Fruit fly (Drosophila melanogaster) whole organism, prepupa: ENCODE data around the gene CG33700.

Experiments used
- Blimp-1 ChIP-seq: fragments of 200-800 bp; sonication (Bioruptor generic); optimal IDR thresholded peaks from 3 replicates; lab custom pipeline; 2017; ENCODE audit warnings: missing biosample characterization, missing genetic modification characterization, mild to moderate bottlenecking, moderate library complexity, missing genetic modification reagents
- CG10631 ChIP-seq: fragments of 200-800 bp; sonication (Bioruptor generic); optimal IDR thresholded peaks from 2 replicates; lab custom pipeline; 2016; ENCODE audit warnings: missing biosample characterization, missing genetic modification characterization
- CG11762 ChIP-seq: fragments of 200-800 bp; sonication (Bioruptor generic); optimal IDR thresholded peaks from 3 replicates; lab custom pipeline; 2016; ENCODE audit warnings: missing biosample characterization, missing genetic modification characterization; ENCODE audit not compliant: insufficient read depth
- CG11902 ChIP-seq: fragments of 200-800 bp; sonication (Bioruptor generic); optimal IDR thresholded peaks from 3 replicates; lab custom pipeline; 2016; ENCODE audit warnings: missing biosample characterization, missing genetic modification characterization
- CG15336 ChIP-seq: fragments of 200-800 bp; sonication (Bioruptor generic); IDR thresholded peaks from 2 replicates; pipeline ENCODE4 v1.3.6; 2022; ENCODE audit warnings: missing biosample characterization, missing genetic modification characterization
- CG1621 ChIP-seq: fragments of 200-800 bp; sonication (Bioruptor generic); optimal IDR thresholded peaks from 3 replicates; lab custom pipeline; 2018; ENCODE audit warnings: missing biosample characterization, mild to moderate bottlenecking, missing genetic modification characterization
- CG16779 ChIP-seq: fragments of 200-800 bp; sonication (Bioruptor generic); optimal IDR thresholded peaks from 3 replicates; lab custom pipeline; 2017; ENCODE audit warnings: missing biosample characterization, mild to moderate bottlenecking, missing genetic modification characterization
- CG31627 ChIP-seq: fragments of 200-800 bp; sonication (Bioruptor generic); optimal IDR thresholded peaks from 3 replicates; lab custom pipeline; 2016; ENCODE audit warnings: missing biosample characterization, missing genetic modification characterization
- CG32006 ChIP-seq: fragments of 200-800 bp; sonication (Bioruptor generic); optimal IDR thresholded peaks from 3 replicates; lab custom pipeline; 2017; ENCODE audit warnings: missing biosample characterization, mild to moderate bottlenecking, missing genetic modification characterization
- CG34406 ChIP-seq: fragments of 200-800 bp; sonication (Bioruptor generic); optimal IDR thresholded peaks from 3 replicates; lab custom pipeline; 2016; ENCODE audit warnings: missing biosample characterization, missing genetic modification characterization
- CG3919 ChIP-seq: fragments of 200-800 bp; sonication (Bioruptor generic); optimal IDR thresholded peaks from 3 replicates; lab custom pipeline; 2016; ENCODE audit warnings: missing biosample characterization, missing genetic modification characterization
- CG6163 ChIP-seq: fragments of 200-800 bp; sonication (Bioruptor generic); IDR thresholded peaks from 3 replicates; pipeline ENCODE4 v1.3.6; 2022; ENCODE audit warnings: missing biosample characterization, missing genetic modification characterization
- CG6276 ChIP-seq: fragments of 200-800 bp; sonication (Bioruptor generic); optimal IDR thresholded peaks from 2 replicates; lab custom pipeline; 2017; ENCODE audit warnings: missing biosample characterization, mild to moderate bottlenecking, missing genetic modification characterization
- CG6808 ChIP-seq: fragments of 200-800 bp; sonication (Bioruptor generic); optimal IDR thresholded peaks from 3 replicates; lab custom pipeline; 2017; ENCODE audit warnings: missing biosample characterization, missing genetic modification characterization, mild to moderate bottlenecking, moderate library complexity, missing genetic modification reagents
- CG6854 ChIP-seq: fragments of 200-800 bp; sonication (Bioruptor generic); optimal IDR thresholded peaks from 2 replicates; lab custom pipeline; 2017; ENCODE audit warnings: missing biosample characterization, mild to moderate bottlenecking, missing genetic modification characterization
- CG7368 ChIP-seq: fragments of 200-800 bp; sonication (Bioruptor generic); optimal IDR thresholded peaks from 3 replicates; lab custom pipeline; 2016; ENCODE audit warnings: missing biosample characterization, missing genetic modification characterization
- CG8119 ChIP-seq: fragments of 200-800 bp; sonication (Bioruptor generic); IDR thresholded peaks from 3 replicates; pipeline ENCODE4 v1.3.6; 2022; ENCODE audit warnings: missing biosample characterization, missing genetic modification characterization
- CG8319 ChIP-seq: fragments of 200-800 bp; sonication (Bioruptor generic); optimal IDR thresholded peaks from 3 replicates; lab custom pipeline; 2016; ENCODE audit warnings: missing biosample characterization, missing genetic modification characterization
- CG8632 ChIP-seq: fragments of 200-800 bp; sonication (Bioruptor generic); optimal IDR thresholded peaks from 3 replicates; lab custom pipeline; 2016; ENCODE audit warnings: missing biosample characterization, missing genetic modification characterization
- CG9139 ChIP-seq: fragments of 200-800 bp; sonication (Bioruptor generic); optimal IDR thresholded peaks from 3 replicates; lab custom pipeline; 2017; ENCODE audit warnings: missing biosample characterization, mild to moderate bottlenecking, missing genetic modification characterization
- Eip75B ChIP-seq: fragments of 200-800 bp; sonication (Bioruptor generic); optimal IDR thresholded peaks from 3 replicates; lab custom pipeline; 2016; ENCODE audit warnings: missing biosample characterization, missing genetic modification characterization
- Eip78C ChIP-seq: fragments of 200-800 bp; sonication (Bioruptor generic); peaks from one replicate; lab custom pipeline; 2016; ENCODE audit warnings: missing biosample characterization, missing genetic modification characterization
- Ets96B ChIP-seq: fragments of 200-800 bp; optimal IDR thresholded peaks from 2 replicates; lab custom pipeline; 2019; ENCODE audit warnings: missing biosample characterization, mild to moderate bottlenecking, missing genetic modification characterization, moderate library complexity
- Gug ChIP-seq: fragments of 200-800 bp; sonication (Bioruptor generic); IDR thresholded peaks from 2 replicates; pipeline ENCODE4 v1.3.6; 2022; ENCODE audit warnings: missing biosample characterization, missing genetic modification characterization
- Hr4 ChIP-seq: fragments of 200-800 bp; sonication (Bioruptor generic); optimal IDR thresholded peaks from 3 replicates; lab custom pipeline; 2016; ENCODE audit warnings: missing biosample characterization, missing genetic modification characterization
- OdsH ChIP-seq: fragments of 200-800 bp; sonication (Bioruptor generic); optimal IDR thresholded peaks from 3 replicates; lab custom pipeline; 2016; ENCODE audit warnings: missing biosample characterization, missing genetic modification characterization
- Smox ChIP-seq: fragments of 200-800 bp; sonication (Bioruptor generic); optimal IDR thresholded peaks from 3 replicates; lab custom pipeline; 2016; ENCODE audit warnings: missing biosample characterization, missing genetic modification characterization
- Sox102F ChIP-seq: fragments of 200-800 bp; sonication (Bioruptor generic); optimal IDR thresholded peaks from 2 replicates; lab custom pipeline; 2016; ENCODE audit warnings: missing biosample characterization, mild to moderate bottlenecking, missing genetic modification characterization
- Sox14 ChIP-seq: fragments of 200-800 bp; sonication (Bioruptor generic); optimal IDR thresholded peaks from 3 replicates; lab custom pipeline; 2016; ENCODE audit warnings: missing biosample characterization, missing genetic modification characterization
- achi ChIP-seq: fragments of 200-800 bp; sonication (Bioruptor generic); optimal IDR thresholded peaks from 3 replicates; lab custom pipeline; 2016; ENCODE audit warnings: missing biosample characterization, missing genetic modification characterization
- cyc ChIP-seq: fragments of 200-800 bp; sonication (Bioruptor generic); optimal IDR thresholded peaks from 3 replicates; lab custom pipeline; 2016; ENCODE audit warnings: missing biosample characterization, missing genetic modification characterization
- dsx ChIP-seq: fragments of 200-800 bp; optimal IDR thresholded peaks from 3 replicates; lab custom pipeline; 2019; ENCODE audit warnings: missing biosample characterization, mild to moderate bottlenecking, missing genetic modification characterization, moderate library complexity; ENCODE audit not compliant: poor library complexity, severe bottlenecking
- eg ChIP-seq: fragments of 200-800 bp; sonication (Bioruptor generic); IDR thresholded peaks from 3 replicates; pipeline ENCODE4 v1.3.6; 2022; ENCODE audit warnings: missing biosample characterization, missing genetic modification characterization
- fd85E ChIP-seq: fragments of 200-800 bp; sonication (Bioruptor generic); optimal IDR thresholded peaks from 3 replicates; lab custom pipeline; 2016; ENCODE audit warnings: missing biosample characterization, missing genetic modification characterization
- fkh ChIP-seq: fragments of 200-800 bp; sonication (Bioruptor generic); optimal IDR thresholded peaks from 3 replicates; lab custom pipeline; 2017; ENCODE audit warnings: missing biosample characterization, mild to moderate bottlenecking, missing genetic modification characterization, moderate library complexity
- lz ChIP-seq: fragments of 200-800 bp; sonication (Bioruptor generic); optimal IDR thresholded peaks from 3 replicates; lab custom pipeline; 2016; ENCODE audit warnings: missing biosample characterization, missing genetic modification characterization
- net ChIP-seq: fragments of 200-800 bp; sonication (Bioruptor generic); optimal IDR thresholded peaks from 3 replicates; lab custom pipeline; 2016; ENCODE audit warnings: missing biosample characterization, missing genetic modification characterization
- pdm3 ChIP-seq: fragments of 200-800 bp; sonication (Bioruptor generic); optimal IDR thresholded peaks from 3 replicates; lab custom pipeline; 2016; ENCODE audit warnings: missing biosample characterization, missing genetic modification characterization
- salr ChIP-seq, 2 experiments: fragments of 200-800 bp; sonication (Bioruptor generic); optimal IDR thresholded peaks; 3 replicates each; lab custom pipeline; 2016 to 2018; ENCODE audit warnings: missing biosample characterization in 2 of 2, missing genetic modification characterization in 2 of 2, mild to moderate bottlenecking in 1 of 2
- ss ChIP-seq, 2 experiments: fragments of 200-800 bp; sonication (Bioruptor generic); optimal IDR thresholded peaks; 2 replicates in 1 of 2; 3 replicates in 1 of 2; lab custom pipeline; 2017 to 2018; ENCODE audit warnings: mild to moderate bottlenecking in 2 of 2, missing biosample characterization in 2 of 2, missing genetic modification characterization in 2 of 2, moderate library complexity in 1 of 2
- topi ChIP-seq: fragments of 200-800 bp; sonication (Bioruptor generic); optimal IDR thresholded peaks from 3 replicates; lab custom pipeline; 2016; ENCODE audit warnings: missing biosample characterization, missing genetic modification characterization
- vri ChIP-seq: fragments of 200-800 bp; sonication (Bioruptor generic); optimal IDR thresholded peaks from 3 replicates; lab custom pipeline; 2016; ENCODE audit warnings: missing biosample characterization, mild to moderate bottlenecking, missing genetic modification characterization

CG33700 gene

DNA sequence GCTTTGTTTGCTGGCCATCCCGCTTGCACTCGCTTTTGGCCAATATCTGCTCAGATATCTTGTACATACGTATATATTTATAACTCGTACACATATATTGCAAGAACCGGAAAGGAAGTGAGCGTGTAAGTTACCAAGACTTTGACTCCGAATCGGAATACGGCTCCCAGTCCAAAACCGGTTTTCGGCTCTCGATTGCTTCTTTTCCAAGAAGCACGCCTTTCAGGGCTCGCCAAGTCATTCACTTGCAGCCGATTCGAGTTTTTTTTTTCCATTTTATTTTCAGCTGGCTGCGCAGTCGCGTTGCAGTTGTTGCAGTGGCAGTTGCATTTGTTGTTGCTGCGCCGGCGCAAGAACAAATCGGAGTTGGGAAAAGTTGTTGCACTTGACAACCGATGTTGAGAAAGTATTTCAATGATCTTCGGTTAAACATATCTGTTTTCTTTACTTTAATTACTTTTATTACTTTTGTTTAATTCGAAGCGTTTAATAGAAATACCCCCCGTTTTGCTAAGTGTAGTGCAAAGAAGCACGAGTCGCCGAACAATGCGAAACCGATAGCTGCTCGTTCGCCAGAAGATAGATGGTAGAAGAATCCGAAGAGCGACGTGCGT is 24.5 kb upstream of the CG33700 start (continued):
- TF ChIP-seq CG7368 (GFP tag; lab: Kevin White, UChicago): peak; percentile 63
- peak; percentile 42 to 49 for TF ChIP-seq salr (GFP tag; optimal IDR thresholded peaks at IDR 0.05; lab: Kevin White, UChicago)
- TF ChIP-seq CG34406 (GFP tag; lab: Kevin White, UChicago): peak; percentile 39
- TF ChIP-seq topi: peak; percentile 73
- TF ChIP-seq Smox: peak; percentile 55
- peak; percentile 51 for TF ChIP-seq lz (GFP tag; lab: Kevin White, UChicago)
- peak; percentile 24 for TF ChIP-seq Hr4 (GFP tag; lab: Kevin White, UChicago)
- peak; percentile 78 for TF ChIP-seq CG10631 (GFP tag; lab: Kevin White, UChicago)
- peak; percentile 79 for TF ChIP-seq Gug (GFP tag; lab: Robert Waterston, UW)
- no peak for TF ChIP-seq Blimp-1
- TF ChIP-seq Sox14 (GFP tag; lab: Kevin White, UChicago): peak; percentile 61
- TF ChIP-seq Ets96B (tag; lab: Kevin White, UChicago): peak; percentile 79
- TF ChIP-seq fd85E (GFP tag; lab: Kevin White, UChicago): no peak
- TF ChIP-seq CG11902: peak; percentile 1
- TF ChIP-seq eg (GFP tag; lab: Robert Waterston, UW): peak; percentile 87
- peak; percentile 58 for TF ChIP-seq CG1621 (tag; lab: Kevin White, UChicago)
- TF ChIP-seq CG8632 (GFP tag; lab: Kevin White, UChicago): peak; percentile 19
- TF ChIP-seq CG6276 (GFP tag; lab: Kevin White, UChicago): peak; percentile 41
- TF ChIP-seq CG6163 (GFP tag; lab: Robert Waterston, UW): peak; percentile 94
- TF ChIP-seq Eip78C (GFP tag; lab: Kevin White, UChicago): peak; percentile 97

DNA sequence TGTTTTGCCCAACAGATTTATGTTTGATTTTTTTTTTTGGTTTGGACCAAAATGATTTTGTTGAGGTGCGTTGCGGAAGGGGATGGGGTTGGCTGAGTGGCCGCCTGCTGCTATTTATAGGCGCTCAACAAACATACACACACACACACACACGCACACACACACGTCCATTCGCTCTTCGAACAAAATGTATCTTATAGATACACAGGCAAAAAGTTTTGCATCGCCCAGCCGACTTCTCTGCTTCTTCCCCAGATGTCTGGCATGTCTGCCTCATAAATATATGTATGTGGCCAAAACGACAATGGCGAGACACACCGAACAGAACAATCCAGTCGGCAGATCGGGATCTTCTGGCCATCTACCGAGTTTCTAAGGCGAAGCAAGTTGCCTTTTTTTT is 23.5 kb upstream of the CG33700 start:
- TF ChIP-seq cyc (no peak), pdm3 (GFP tag; lab: Kevin White, UChicago) (no peak), CG8319 (GFP tag; lab: Kevin White, UChicago) (no peak), CG8119 (GFP tag; lab: Robert Waterston, UW) (0 out of 3 replicates have a peak, but pooled peaks have one; percentile 13), CG6163 (GFP tag; lab: Robert Waterston, UW) (no peak), CG6808 (GFP tag; lab: Kevin White, UChicago) (peak; percentile 5), dsx (GFP tag; lab: Kevin White, UChicago) (peak; percentile 24), CG34406 (GFP tag; lab: Kevin White, UChicago) (no peak), ss (GFP tag; optimal IDR thresholded peaks at IDR 0.05; lab: Kevin White, UChicago) (no peak)
- TF ChIP-seq, all 60 proteins: peak for 3

DNA sequence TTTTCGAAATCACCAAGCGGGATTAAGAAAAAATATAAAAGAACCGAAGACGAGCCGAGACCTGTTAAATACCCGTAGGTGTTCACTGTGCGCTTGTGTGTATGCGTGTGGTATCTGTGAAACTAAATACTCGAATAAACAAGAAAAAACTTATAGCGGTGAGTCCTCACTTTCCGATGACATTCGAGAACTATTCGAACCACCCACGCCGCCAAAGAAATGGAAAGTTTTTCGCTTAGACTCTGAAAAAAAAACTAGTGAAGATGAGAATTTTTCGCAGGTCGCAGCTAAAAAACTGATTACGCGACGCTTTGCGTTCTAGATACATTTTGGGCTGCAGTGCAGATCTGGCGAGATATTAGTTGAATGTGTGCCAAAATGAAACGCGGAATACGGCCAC is 22.6 kb upstream of the CG33700 start:
- TF ChIP-seq lz (GFP tag; lab: Kevin White, UChicago) (no peak), Blimp-1 (peak; percentile 13)

DNA sequence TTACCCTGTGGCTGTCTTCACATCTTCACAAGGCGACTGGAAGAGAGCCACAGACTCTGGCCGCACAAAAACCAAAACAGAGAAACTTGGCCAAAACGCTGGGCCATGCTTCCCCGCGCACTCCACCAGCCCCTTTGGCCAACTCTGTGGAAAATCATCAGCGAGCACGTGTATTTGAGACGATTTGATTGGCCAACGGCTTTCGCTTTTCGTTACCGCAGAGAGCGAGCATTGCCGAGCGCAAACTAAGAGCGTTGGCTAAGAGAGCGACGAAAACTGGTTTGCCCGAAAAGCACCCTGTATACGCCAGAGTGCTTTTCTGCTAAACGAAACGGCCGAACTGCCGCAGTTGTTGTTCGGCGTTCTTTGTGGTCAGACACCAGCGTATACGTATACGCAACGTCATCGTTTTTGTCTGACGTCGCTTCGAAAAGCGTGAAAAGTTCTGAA is 21.6 kb upstream of the CG33700 start, which contains the start of gene CG42673:
TSS of gene CG42673 (plus strand) at position 346 of the 450 bp plus-strand sequence.
- TF ChIP-seq CG6163 (GFP tag; lab: Robert Waterston, UW) (peak; percentile 65; the same call in 2 of the 3 replicates), CG8119 (GFP tag; lab: Robert Waterston, UW) (peak; percentile 77), fd85E (GFP tag; lab: Kevin White, UChicago) (peak; percentile 30), achi (GFP tag; lab: Kevin White, UChicago) (peak; percentile 25), Blimp-1 (peak; percentile 99), Sox14 (GFP tag; lab: Kevin White, UChicago) (no peak), CG9139 (GFP tag; lab: Kevin White, UChicago) (peak; percentile 18), CG3919 (GFP tag; lab: Kevin White, UChicago) (peak; percentile 35), ss (GFP tag; optimal IDR thresholded peaks at IDR 0.05; lab: Kevin White, UChicago) (peak; percentile 31 to 33), CG6276 (GFP tag; lab: Kevin White, UChicago) (peak; percentile 69), net (GFP tag; lab: Kevin White, UChicago) (peak; percentile 47), Eip75B (GFP tag; lab: Kevin White, UChicago) (peak; percentile 39), CG7368 (GFP tag; lab: Kevin White, UChicago) (no peak), CG16779 (tag; lab: Kevin White, UChicago) (peak; percentile 31), CG31627 (GFP tag; lab: Kevin White, UChicago) (no peak), OdsH (peak; percentile 3), topi (peak; percentile 16), CG15336 (peak; percentile 66; the same call in 1 of the 2 replicates), CG11762 (GFP tag; lab: Kevin White, UChicago) (no peak), CG1621 (tag; lab: Kevin White, UChicago) (peak; percentile 14), CG32006 (GFP tag; lab: Kevin White, UChicago) (peak; percentile 19), vri (GFP tag; lab: Kevin White, UChicago) (peak; percentile 36), Eip78C (GFP tag; lab: Kevin White, UChicago) (peak; percentile 62), Sox102F (peak; percentile 72), CG6854 (peak; percentile 89), fkh (GFP tag; lab: Kevin White, UChicago) (no peak), CG34406 (GFP tag; lab: Kevin White, UChicago) (no peak), eg (GFP tag; lab: Robert Waterston, UW) (peak; percentile 64; the same call in 1 of the 3 replicates)
